Fruit fly (Drosophila melanogaster): ENCODE measurements around the gene FucTB.
A peak's percentile ranks its signal among the peaks of the same experiment; 100 is the strongest.

FucTB gene

dm6 chr2L:9420660-9421059 is 10.2 kb downstream of the FucTB start:
- TF ChIP-seq CG12768 (GFP tag; optimal IDR thresholded peaks at IDR 0.05) (no peak), CG1620 (GFP tag; optimal IDR thresholded peaks at IDR 0.05) (no peak), pad (GFP tag; optimal IDR thresholded peaks at IDR 0.05) (no peak), Clk (GFP tag; optimal IDR thresholded peaks at IDR 0.05) (no peak), bab1 (GFP tag; optimal IDR thresholded peaks at IDR 0.05) (no peak), ovo (GFP tag; optimal IDR thresholded peaks at IDR 0.05) (no peak), CG11617 (GFP tag; optimal IDR thresholded peaks at IDR 0.05) (no peak), Crg-1 (GFP tag; optimal IDR thresholded peaks at IDR 0.05) (no peak), CG5204 (GFP tag; optimal IDR thresholded peaks at IDR 0.05) (no peak), CG14711 (tag; optimal IDR thresholded peaks at IDR 0.05) (no peak), Hr96 (GFP tag; optimal IDR thresholded peaks at IDR 0.05) (no peak)

- TF ChIP-seq CG7045 (GFP tag; optimal IDR thresholded peaks at IDR 0.05) (no peak), kay (GFP tag; ENCODE audit: borderline replicate concordance) (peak; percentile 74)
Observed at dm6 chr2L:9416244-9416758, 14.6 kb downstream of the FucTB start, which contains the start of gene Mco1. Gene Mco1 (plus strand): TSS chr2L:9416588.

dm6 chr2L:9415053-9415452 is 15.8 kb downstream of the FucTB start, which contains the start of gene Shawl:
Gene Shawl (minus strand): TSS chr2L:9415156.
- TF ChIP-seq CG33017 (tag; optimal IDR thresholded peaks at IDR 0.05): no peak
- TF ChIP-seq CG11617 (GFP tag; optimal IDR thresholded peaks at IDR 0.05): no peak
- TF ChIP-seq pad (GFP tag; optimal IDR thresholded peaks at IDR 0.05): no peak
- TF ChIP-seq cnc (optimal IDR thresholded peaks at IDR 0.05): no peak
- TF ChIP-seq toe (GFP tag; optimal IDR thresholded peaks at IDR 0.05): no peak
- no peak for TF ChIP-seq CG7045 (GFP tag; optimal IDR thresholded peaks at IDR 0.05)
- TF ChIP-seq bab1 (GFP tag; optimal IDR thresholded peaks at IDR 0.05): no peak

dm6 chr2L:9400153-9400552 is 30.7 kb downstream of the FucTB start:
- TF ChIP-seq kay (GFP tag; ENCODE audit: borderline replicate concordance) (no peak), tj (GFP tag; optimal IDR thresholded peaks at IDR 0.05) (no peak), bab1 (GFP tag; optimal IDR thresholded peaks at IDR 0.05) (no peak), pad (GFP tag; optimal IDR thresholded peaks at IDR 0.05) (no peak), ovo (GFP tag; optimal IDR thresholded peaks at IDR 0.05) (no peak), Crg-1 (GFP tag; optimal IDR thresholded peaks at IDR 0.05) (no peak), CG11617 (GFP tag; optimal IDR thresholded peaks at IDR 0.05) (no peak), CG33017 (tag; optimal IDR thresholded peaks at IDR 0.05) (no peak), toe (GFP tag; optimal IDR thresholded peaks at IDR 0.05) (no peak), CG5204 (GFP tag; optimal IDR thresholded peaks at IDR 0.05) (no peak), CG1620 (GFP tag; optimal IDR thresholded peaks at IDR 0.05) (no peak), CG7101 (tag; optimal IDR thresholded peaks at IDR 0.05) (no peak), CG12768 (GFP tag; optimal IDR thresholded peaks at IDR 0.05) (no peak), Clk (GFP tag; optimal IDR thresholded peaks at IDR 0.05) (no peak), cnc (optimal IDR thresholded peaks at IDR 0.05) (no peak)

- no peak for TF ChIP-seq CG33017 (tag; optimal IDR thresholded peaks at IDR 0.05)
- TF ChIP-seq ovo (GFP tag; optimal IDR thresholded peaks at IDR 0.05): no peak
- no peak for TF ChIP-seq CG5204 (GFP tag; optimal IDR thresholded peaks at IDR 0.05)
- no peak for TF ChIP-seq CG7101 (tag; optimal IDR thresholded peaks at IDR 0.05)
- no peak for TF ChIP-seq CG12768 (GFP tag; optimal IDR thresholded peaks at IDR 0.05)
- no peak for TF ChIP-seq cic (GFP tag; optimal IDR thresholded peaks at IDR 0.05)
- TF ChIP-seq bab1 (GFP tag; optimal IDR thresholded peaks at IDR 0.05): no peak
- no peak for TF ChIP-seq CG1620 (GFP tag; optimal IDR thresholded peaks at IDR 0.05)
- no peak for TF ChIP-seq cnc (optimal IDR thresholded peaks at IDR 0.05)
- no peak for TF ChIP-seq tj (GFP tag; optimal IDR thresholded peaks at IDR 0.05)
- TF ChIP-seq pad (GFP tag; optimal IDR thresholded peaks at IDR 0.05): no peak
- TF ChIP-seq CG11617 (GFP tag; optimal IDR thresholded peaks at IDR 0.05): no peak
- TF ChIP-seq CG14711 (tag; optimal IDR thresholded peaks at IDR 0.05): no peak
- TF ChIP-seq Crg-1 (GFP tag; optimal IDR thresholded peaks at IDR 0.05): no peak
- TF ChIP-seq Mnt (GFP tag; optimal IDR thresholded peaks at IDR 0.05): no peak
- no peak for TF ChIP-seq toe (GFP tag; optimal IDR thresholded peaks at IDR 0.05)
- TF ChIP-seq kay (GFP tag; ENCODE audit: borderline replicate concordance): no peak
- TF ChIP-seq CG7045 (GFP tag; optimal IDR thresholded peaks at IDR 0.05): no peak
- no peak for TF ChIP-seq Clk (GFP tag; optimal IDR thresholded peaks at IDR 0.05)
- no peak for TF ChIP-seq Hr96 (GFP tag; optimal IDR thresholded peaks at IDR 0.05)
Observed at dm6 chr2L:9397888-9398287, 33.0 kb downstream of the FucTB start, which contains the start of gene CG4438. Gene CG4438 (minus strand): TSS chr2L:9397988.

dm6 chr2L:9396396-9396795 is 34.5 kb downstream of the FucTB start:
- no peak for TF ChIP-seq bab1 (GFP tag; optimal IDR thresholded peaks at IDR 0.05)
- no peak for TF ChIP-seq CG1620 (GFP tag; optimal IDR thresholded peaks at IDR 0.05)
- no peak for TF ChIP-seq cnc (optimal IDR thresholded peaks at IDR 0.05)
- TF ChIP-seq Crg-1 (GFP tag; optimal IDR thresholded peaks at IDR 0.05): no peak
- TF ChIP-seq ovo (GFP tag; optimal IDR thresholded peaks at IDR 0.05): no peak
- no peak for TF ChIP-seq CG5204 (GFP tag; optimal IDR thresholded peaks at IDR 0.05)
- no peak for TF ChIP-seq CG14711 (tag; optimal IDR thresholded peaks at IDR 0.05)
- no peak for TF ChIP-seq pad (GFP tag; optimal IDR thresholded peaks at IDR 0.05)
- no peak for TF ChIP-seq CG12768 (GFP tag; optimal IDR thresholded peaks at IDR 0.05)
- TF ChIP-seq Clk (GFP tag; optimal IDR thresholded peaks at IDR 0.05): no peak
- no peak for TF ChIP-seq CG7101 (tag; optimal IDR thresholded peaks at IDR 0.05)
- TF ChIP-seq cic (GFP tag; optimal IDR thresholded peaks at IDR 0.05): no peak
- no peak for TF ChIP-seq toe (GFP tag; optimal IDR thresholded peaks at IDR 0.05)
- TF ChIP-seq CG7045 (GFP tag; optimal IDR thresholded peaks at IDR 0.05): no peak
- TF ChIP-seq CG33017 (tag; optimal IDR thresholded peaks at IDR 0.05): no peak
- TF ChIP-seq tj (GFP tag; optimal IDR thresholded peaks at IDR 0.05): no peak
- TF ChIP-seq kay (GFP tag; ENCODE audit: borderline replicate concordance): no peak
- no peak for TF ChIP-seq Mnt (GFP tag; optimal IDR thresholded peaks at IDR 0.05)
- TF ChIP-seq Hr96 (GFP tag; optimal IDR thresholded peaks at IDR 0.05): no peak
- TF ChIP-seq CG11617 (GFP tag; optimal IDR thresholded peaks at IDR 0.05): no peak
